Fruit fly (Drosophila melanogaster): ENCODE data around the gene Try29F.
A peak's percentile ranks its signal among the peaks of the same experiment; 100 is the strongest.

DNA sequence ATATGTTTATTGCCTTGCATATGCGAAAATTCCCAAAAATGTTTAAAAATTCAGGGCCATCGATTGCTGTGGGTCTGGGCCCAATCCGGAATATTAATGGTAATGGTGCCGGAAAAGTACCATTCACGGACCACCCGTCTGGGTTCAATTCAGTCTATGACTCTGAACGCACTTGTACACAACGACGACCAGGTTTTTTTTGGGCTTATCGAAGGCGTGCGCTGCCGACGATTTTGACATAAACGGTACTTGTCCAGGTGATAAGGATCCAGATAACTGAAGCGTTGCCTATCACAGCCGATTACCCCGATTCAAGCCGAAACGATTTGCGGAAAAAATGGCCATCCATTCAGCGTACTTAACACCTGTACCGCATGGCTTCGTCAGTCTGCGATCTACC lies 6.8 kb upstream of the Try29F start, which contains the start of gene CG9555:
- TF ChIP-seq CG7368 (GFP tag; optimal IDR thresholded peaks at IDR 0.05) (no peak), Sox102F (GFP tag; optimal IDR thresholded peaks at IDR 0.05) (no peak), Gug (GFP tag; IDR thresholded peaks at IDR 0.05) (no peak), Blimp-1 (GFP tag; optimal IDR thresholded peaks at IDR 0.05) (no peak), Lpt (GFP tag; optimal IDR thresholded peaks at IDR 0.05) (no peak), CG16779 (tag; optimal IDR thresholded peaks at IDR 0.05) (no peak), Ets21C (GFP tag; optimal IDR thresholded peaks at IDR 0.05) (no peak), CG10669 (GFP tag; optimal IDR thresholded peaks at IDR 0.05) (no peak), vri (GFP tag; optimal IDR thresholded peaks at IDR 0.05) (peak; percentile 41), CG6854 (GFP tag; optimal IDR thresholded peaks at IDR 0.05) (no peak)
